Worm (Caenorhabditis elegans) whole organism, mixed stage, embryonic: ENCODE measurements around the gene nhx-4.

ENCODE experiments used
- M03D4.4 ChIP-seq: sonication (generic microtip); optimal IDR thresholded peaks from 2 replicates; lab custom pipeline; 2017; ENCODE audit warnings: mild to moderate bottlenecking, missing genetic modification characterization, missing compliant biosample characterization
- bed-3 ChIP-seq: fragments of 200-800 bp; sonication (Bioruptor generic); optimal IDR thresholded peaks from 3 replicates; lab custom pipeline; 2018; ENCODE audit warnings: mild to moderate bottlenecking, missing genetic modification characterization, moderate library complexity, missing compliant biosample characterization
- blmp-1 ChIP-seq: fragments of 150-350 bp; optimal IDR thresholded peaks from 2 replicates; lab custom pipeline; 2014; ENCODE audit warnings: missing biosample characterization, missing genetic modification characterization
- ceh-39 ChIP-seq: fragments of 150-350 bp; optimal IDR thresholded peaks from 2 replicates; lab custom pipeline; 2014; ENCODE audit warnings: missing biosample characterization, missing genetic modification characterization
- ceh-43 ChIP-seq: fragments of 200-800 bp; sonication (Bioruptor generic); optimal IDR thresholded peaks from 2 replicates; lab custom pipeline; 2018; ENCODE audit warnings: mild to moderate bottlenecking, missing genetic modification characterization, moderate library complexity, missing compliant biosample characterization
- ceh-83 ChIP-seq: fragments of 200-800 bp; sonication (Bioruptor generic); optimal IDR thresholded peaks from 2 replicates; lab custom pipeline; 2018; ENCODE audit warnings: mild to moderate bottlenecking, missing genetic modification characterization, missing compliant biosample characterization
- ces-1 ChIP-seq: fragments of 150-350 bp; optimal IDR thresholded peaks from 2 replicates; lab custom pipeline; 2014; ENCODE audit warnings: missing biosample characterization, missing genetic modification reagents, missing genetic modification characterization
- cnd-1 ChIP-seq: fragments of 200-800 bp; sonication (Bioruptor generic); optimal IDR thresholded peaks from 2 replicates; lab custom pipeline; 2018; ENCODE audit warnings: mild to moderate bottlenecking, missing genetic modification characterization, missing compliant biosample characterization
- drap-1 ChIP-seq: fragments of 200-800 bp; sonication (Bioruptor generic); optimal IDR thresholded peaks from 3 replicates; lab custom pipeline; 2018; ENCODE audit warnings: mild to moderate bottlenecking, missing genetic modification characterization, missing compliant biosample characterization
- elt-1 ChIP-seq: sonication (generic microtip); optimal IDR thresholded peaks from 2 replicates; lab custom pipeline; 2017; ENCODE audit warnings: missing genetic modification characterization, mild to moderate bottlenecking, missing compliant biosample characterization, antibody characterized with exemption, moderate library complexity, borderline replicate concordance; ENCODE audit not compliant: insufficient read depth
- elt-3 ChIP-seq: fragments of 150-350 bp; optimal IDR thresholded peaks from 2 replicates; lab custom pipeline; 2014; ENCODE audit warnings: missing biosample characterization, missing genetic modification characterization
- flh-1 ChIP-seq: fragments of 200-800 bp; sonication (Bioruptor generic); optimal IDR thresholded peaks from 2 replicates; lab custom pipeline; 2018; ENCODE audit warnings: mild to moderate bottlenecking, missing genetic modification characterization, moderate library complexity, missing compliant biosample characterization
- ham-2 ChIP-seq: fragments of 200-800 bp; sonication (Bioruptor generic); optimal IDR thresholded peaks from 2 replicates; lab custom pipeline; 2018; ENCODE audit warnings: mild to moderate bottlenecking, missing genetic modification characterization, missing compliant biosample characterization
- lin-13 ChIP-seq: fragments of 150-350 bp; optimal IDR thresholded peaks from 2 replicates; lab custom pipeline; 2014; ENCODE audit warnings: missing biosample characterization, missing genetic modification characterization
- lin-32 ChIP-seq: fragments of 200-800 bp; sonication (Bioruptor generic); optimal IDR thresholded peaks from 2 replicates; lab custom pipeline; 2018; ENCODE audit warnings: mild to moderate bottlenecking, missing genetic modification characterization, missing compliant biosample characterization
- lsy-2 ChIP-seq: fragments of 150-350 bp; optimal IDR thresholded peaks from 2 replicates; lab custom pipeline; 2014; ENCODE audit warnings: missing biosample characterization, missing genetic modification characterization
- mab-5 ChIP-seq: fragments of 150-350 bp; optimal IDR thresholded peaks from 2 replicates; lab custom pipeline; 2014; ENCODE audit warnings: missing biosample characterization, missing genetic modification characterization
- mep-1 ChIP-seq: fragments of 150-350 bp; optimal IDR thresholded peaks from 2 replicates; lab custom pipeline; 2017; ENCODE audit warnings: missing biosample characterization, missing genetic modification reagents, missing genetic modification characterization, inconsistent platforms
- mls-2 ChIP-seq: sonication (generic microtip); optimal IDR thresholded peaks from 2 replicates; lab custom pipeline; 2016; ENCODE audit warnings: mild to moderate bottlenecking, missing genetic modification characterization, moderate library complexity, missing compliant biosample characterization
- nhr-12 ChIP-seq: fragments of 150-350 bp; optimal IDR thresholded peaks from 2 replicates; lab custom pipeline; 2014; ENCODE audit warnings: missing biosample characterization, missing genetic modification characterization
- nhr-2 ChIP-seq: fragments of 150-350 bp; optimal IDR thresholded peaks from 2 replicates; lab custom pipeline; 2014; ENCODE audit warnings: missing biosample characterization, missing genetic modification characterization
- nhr-28 ChIP-seq: fragments of 150-350 bp; optimal IDR thresholded peaks from 2 replicates; lab custom pipeline; 2014; ENCODE audit warnings: missing biosample characterization, missing genetic modification characterization
- nhr-76 ChIP-seq: sonication (generic microtip); optimal IDR thresholded peaks from 2 replicates; lab custom pipeline; 2017; ENCODE audit warnings: missing biosample characterization, missing genetic modification characterization
- pha-4 ChIP-seq: fragments of 150-350 bp; optimal IDR thresholded peaks from 2 replicates; lab custom pipeline; 2018; ENCODE audit warnings: missing biosample characterization, missing genetic modification reagents, missing genetic modification characterization
- sem-2 ChIP-seq: fragments of 200-800 bp; sonication (Bioruptor generic); optimal IDR thresholded peaks from 2 replicates; lab custom pipeline; 2018; ENCODE audit warnings: mild to moderate bottlenecking, missing genetic modification characterization, missing compliant biosample characterization
- snpc-4 ChIP-seq: fragments of 150-350 bp; optimal IDR thresholded peaks from 2 replicates; lab custom pipeline; 2014; ENCODE audit warnings: missing biosample characterization, missing genetic modification characterization
- sptf-1 ChIP-seq: sonication (generic microtip); optimal IDR thresholded peaks from 2 replicates; lab custom pipeline; 2017; ENCODE audit warnings: mild to moderate bottlenecking, missing genetic modification characterization, moderate library complexity, missing compliant biosample characterization
- tbx-8 ChIP-seq: fragments of 200-800 bp; sonication (Bioruptor generic); optimal IDR thresholded peaks from 2 replicates; lab custom pipeline; 2018; ENCODE audit warnings: mild to moderate bottlenecking, missing genetic modification characterization, moderate library complexity, missing compliant biosample characterization
- unc-120 ChIP-seq: sonication (generic microtip); optimal IDR thresholded peaks from 2 replicates; lab custom pipeline; 2017; ENCODE audit warnings: missing genetic modification characterization, missing compliant biosample characterization; ENCODE audit not compliant: poor library complexity, severe bottlenecking
- unc-39 ChIP-seq: fragments of 150-350 bp; optimal IDR thresholded peaks from 2 replicates; lab custom pipeline; 2014; ENCODE audit warnings: missing biosample characterization, missing genetic modification characterization
- unc-62 ChIP-seq: fragments of 150-350 bp; optimal IDR thresholded peaks from 2 replicates; lab custom pipeline; 2014; ENCODE audit warnings: missing biosample characterization, missing genetic modification reagents, missing genetic modification characterization
- zip-8 ChIP-seq: fragments of 150-350 bp; optimal IDR thresholded peaks from 2 replicates; lab custom pipeline; 2014; ENCODE audit warnings: missing biosample characterization, missing genetic modification characterization
- ztf-11 ChIP-seq: fragments of 150-350 bp; optimal IDR thresholded peaks from 2 replicates; lab custom pipeline; 2014; ENCODE audit warnings: missing biosample characterization, missing genetic modification characterization

The nhx-4 gene

ce11 chrX:6940775-6941174, 26.7 kb downstream of the nhx-4 start:
- TF ChIP-seq lin-13, result no peak
- TF ChIP-seq bed-3, result no peak
- TF ChIP-seq zip-8 (tag; lab: Kevin White, UChicago), result no peak
- no peak for TF ChIP-seq ces-1 (GFP tag; lab: Kevin White, UChicago)
- no peak for TF ChIP-seq nhr-12 (tag; lab: Kevin White, UChicago)
- no peak for TF ChIP-seq unc-39 (tag; lab: Kevin White, UChicago)
- TF ChIP-seq elt-1 (tag; lab: Kevin White, UChicago), result no peak
- no peak for TF ChIP-seq lsy-2 (tag; lab: Kevin White, UChicago)
- no peak for TF ChIP-seq cnd-1
- no peak for TF ChIP-seq elt-3 (tag; lab: Kevin White, UChicago)
- TF ChIP-seq ham-2 (GFP tag; lab: Kevin White, UChicago), result no peak
- TF ChIP-seq unc-120 (tag; lab: Kevin White, UChicago), result no peak
- TF ChIP-seq sem-2 (GFP tag; lab: Kevin White, UChicago), result no peak
- no peak for TF ChIP-seq ceh-83 (GFP tag; lab: Kevin White, UChicago)
- TF ChIP-seq lin-32 (GFP tag; lab: Kevin White, UChicago), result no peak
- TF ChIP-seq mls-2 (tag; lab: Kevin White, UChicago), result no peak
- TF ChIP-seq M03D4.4, result no peak
- no peak for TF ChIP-seq ceh-43 (GFP tag; lab: Kevin White, UChicago)

ce11 chrX:6941711-6942110, 27.6 kb downstream of the nhx-4 start:
- TF ChIP-seq ztf-11 (tag; lab: Kevin White, UChicago) (no peak), drap-1 (no peak), unc-120 (tag; lab: Kevin White, UChicago) (no peak), tbx-8 (GFP tag; lab: Kevin White, UChicago) (no peak), unc-62 (GFP tag; lab: Kevin White, UChicago) (no peak), nhr-76 (no peak), cnd-1 (no peak), elt-3 (tag; lab: Kevin White, UChicago) (no peak), snpc-4 (tag; lab: Kevin White, UChicago) (no peak)

- TF ChIP-seq nhr-2 (tag; lab: Kevin White, UChicago) (no peak), lin-32 (GFP tag; lab: Kevin White, UChicago) (no peak), ceh-83 (GFP tag; lab: Kevin White, UChicago) (no peak), elt-1 (tag; lab: Kevin White, UChicago) (no peak), nhr-28 (tag; lab: Kevin White, UChicago) (no peak), ceh-39 (tag; lab: Kevin White, UChicago) (no peak), pha-4 (tag; lab: Kevin White, UChicago) (no peak), lsy-2 (tag; lab: Kevin White, UChicago) (no peak), zip-8 (tag; lab: Kevin White, UChicago) (no peak), cnd-1 (no peak), blmp-1 (tag; lab: Kevin White, UChicago) (no peak), nhr-12 (tag; lab: Kevin White, UChicago) (no peak), unc-62 (GFP tag; lab: Kevin White, UChicago) (no peak), unc-120 (tag; lab: Kevin White, UChicago) (no peak), lin-13 (no peak), mep-1 (tag; lab: Kevin White, UChicago) (no peak), M03D4.4 (no peak)
These were observed 32.7 kb downstream of the nhx-4 start for ce11 chrX:6946789-6947188.

ce11 chrX:6953339-6953738, 39.2 kb downstream of the nhx-4 start:
- TF ChIP-seq sem-2 (GFP tag; lab: Kevin White, UChicago), result no peak
- peak; percentile 67 for TF ChIP-seq ces-1 (GFP tag; lab: Kevin White, UChicago)
- no peak for TF ChIP-seq ceh-43 (GFP tag; lab: Kevin White, UChicago)
- peak; percentile 19 for TF ChIP-seq sptf-1 (tag; lab: Kevin White, UChicago)
- peak; percentile 50 for TF ChIP-seq mls-2 (tag; lab: Kevin White, UChicago)

- TF ChIP-seq unc-120 (tag; lab: Kevin White, UChicago) (no peak), flh-1 (GFP tag; lab: Kevin White, UChicago) (no peak), lsy-2 (tag; lab: Kevin White, UChicago) (no peak), drap-1 (no peak), ceh-43 (GFP tag; lab: Kevin White, UChicago) (no peak), mab-5 (tag; lab: Kevin White, UChicago) (no peak), unc-62 (GFP tag; lab: Kevin White, UChicago) (no peak), tbx-8 (GFP tag; lab: Kevin White, UChicago) (no peak), nhr-12 (tag; lab: Kevin White, UChicago) (no peak), ztf-11 (tag; lab: Kevin White, UChicago) (no peak)
These were observed 42.2 kb downstream of the nhx-4 start, which contains the start of gene inx-1 for ce11 chrX:6956299-6956698. Gene inx-1, minus strand, starts transcription at chrX:6956399.
